Worm (Caenorhabditis elegans) whole organism, L1 larva: ENCODE results near the gene C46F9.6.

Source experiments
- aha-1 ChIP-seq: fragments of 150-350 bp; optimal IDR thresholded peaks from 2 replicates; lab custom pipeline; 2014; ENCODE audit warnings: missing biosample characterization, missing genetic modification characterization
- ama-1 ChIP-seq: fragments of 150-350 bp; optimal IDR thresholded peaks from 2 replicates; lab custom pipeline; 2014
- lsy-2 ChIP-seq, 2 experiments: fragments of 150-350 bp; optimal IDR thresholded peaks; 2 replicates each; lab custom pipeline; 2014; ENCODE audit warnings: missing biosample characterization in 2 of 2, missing genetic modification characterization in 2 of 2
- mep-1 ChIP-seq: fragments of 150-350 bp; optimal IDR thresholded peaks from 2 replicates; lab custom pipeline; 2014; ENCODE audit warnings: missing biosample characterization, missing genetic modification characterization
- nhr-11 ChIP-seq: fragments of 150-350 bp; optimal IDR thresholded peaks from 2 replicates; lab custom pipeline; 2014; ENCODE audit warnings: missing biosample characterization, missing genetic modification characterization
- nhr-237 ChIP-seq: fragments of 150-350 bp; optimal IDR thresholded peaks from 2 replicates; lab custom pipeline; 2014; ENCODE audit warnings: missing biosample characterization, missing genetic modification characterization
- nhr-76 ChIP-seq: sonication (generic microtip); optimal IDR thresholded peaks from 2 replicates; lab custom pipeline; 2017; ENCODE audit warnings: missing biosample characterization, missing genetic modification characterization
- snpc-4 ChIP-seq: fragments of 150-350 bp; optimal IDR thresholded peaks from 2 replicates; lab custom pipeline; 2014; ENCODE audit warnings: missing biosample characterization, missing genetic modification characterization
- unc-30 ChIP-seq: sonication (generic microtip); optimal IDR thresholded peaks from 2 replicates; lab custom pipeline; 2017; ENCODE audit warnings: missing biosample characterization, missing genetic modification characterization
- ztf-11 ChIP-seq, 2 experiments: sonication (generic microtip); optimal IDR thresholded peaks; 2 replicates each; lab custom pipeline; 2016 to 2017; ENCODE audit warnings: missing genetic modification characterization in 2 of 2, missing biosample characterization in 1 of 2, missing compliant biosample characterization in 1 of 2

DNA sequence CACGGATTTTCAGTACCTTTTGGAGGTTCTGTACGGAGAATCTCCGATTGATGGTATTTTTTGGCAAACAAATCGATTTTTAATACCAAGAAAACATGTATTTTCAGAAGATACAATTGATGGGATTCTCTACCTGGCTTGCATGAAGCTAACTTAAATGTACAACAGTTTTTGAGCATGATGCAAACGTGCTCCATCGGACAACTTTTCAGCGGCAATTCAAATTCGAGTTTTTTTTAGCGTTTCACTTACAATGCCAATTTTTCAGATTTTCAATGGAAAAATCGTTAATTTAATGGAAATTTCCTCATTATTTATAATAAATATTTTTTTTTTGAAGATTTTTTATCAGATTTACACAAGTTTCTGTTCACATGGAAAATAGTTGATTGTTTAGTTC, 30.5 kb downstream of the C46F9.6 start:
- TF ChIP-seq nhr-237 (tag; lab: Kevin White, UChicago) (no peak), snpc-4 (tag; lab: Kevin White, UChicago) (no peak), ama-1 (no peak), ztf-11 (tag; optimal IDR thresholded peaks at IDR 0.05; lab: Kevin White, UChicago) (no peak), aha-1 (tag; lab: Kevin White, UChicago) (no peak), unc-30 (tag; lab: Kevin White, UChicago) (no peak), nhr-76 (no peak), nhr-11 (no peak), lsy-2 (tag; optimal IDR thresholded peaks at IDR 0.05; lab: Kevin White, UChicago) (no peak), mep-1 (no peak)
